Fruit fly (Drosophila melanogaster): Measurements from ENCODE around the gene cpo.

The cpo gene

dm6 chr3R:17943359-17944232 lies 24.0 kb downstream of the cpo start (continued):
- TF ChIP-seq esg (GFP tag; conservative IDR thresholded peaks at IDR 0.05) (no peak; the same call in 1 of the 2 replicates), CG17385 (GFP tag; optimal IDR thresholded peaks at IDR 0.05) (peak; percentile 38), sim (GFP tag; IDR thresholded peaks at IDR 0.05) (no peak), lbe (GFP tag; optimal IDR thresholded peaks at IDR 0.05) (no peak), trem (tag; optimal IDR thresholded peaks at IDR 0.05) (no peak), prd (optimal IDR thresholded peaks at IDR 0.05) (no peak), prd (GFP tag; IDR thresholded peaks at IDR 0.05) (peak; percentile 60), CG2889 (GFP tag; IDR thresholded peaks at IDR 0.05) (no peak), Hr78 (GFP tag; optimal IDR thresholded peaks at IDR 0.05) (no peak), HmgZ (tag; optimal IDR thresholded peaks at IDR 0.05) (peak; percentile 31), CG6765 (GFP tag; optimal IDR thresholded peaks at IDR 0.05) (peak; percentile 11), CG12299 (tag; optimal IDR thresholded peaks at IDR 0.05) (peak; percentile 17), CG18011 (GFP tag; optimal IDR thresholded peaks at IDR 0.05) (peak; percentile 0), CG10654 (GFP tag; optimal IDR thresholded peaks at IDR 0.05) (peak; percentile 17), CG13894 (tag; optimal IDR thresholded peaks at IDR 0.05) (peak; percentile 71), CG13624 (GFP tag; optimal IDR thresholded peaks at IDR 0.05) (peak; percentile 9), CG4707 (GFP tag; optimal IDR thresholded peaks at IDR 0.05) (peak; percentile 12), Bgb (GFP tag; IDR thresholded peaks at IDR 0.05; ENCODE audit: partially characterized antibody) (peak; percentile 16; the same call in 1 of the 2 replicates), ase (GFP tag; IDR thresholded peaks at IDR 0.05) (no peak), bigmax (GFP tag; optimal IDR thresholded peaks at IDR 0.05) (no peak), wdn (GFP tag; IDR thresholded peaks at IDR 0.05) (no peak), Blimp-1 (GFP tag; optimal IDR thresholded peaks at IDR 0.05) (peak; percentile 38), CG1529 (GFP tag; optimal IDR thresholded peaks at IDR 0.05) (no peak), CG10979 (tag; optimal IDR thresholded peaks at IDR 0.05) (peak; percentile 66), CG2875 (GFP tag; optimal IDR thresholded peaks at IDR 0.05) (peak; percentile 22), Xbp1 (GFP tag; optimal IDR thresholded peaks at IDR 0.05) (peak; percentile 65), nom (GFP tag; optimal IDR thresholded peaks at IDR 0.05) (peak; percentile 14), Side (GFP tag; optimal IDR thresholded peaks at IDR 0.05) (peak; percentile 41), Pdp1 (GFP tag; optimal IDR thresholded peaks at IDR 0.05) (peak in 1 of 2 experiments; percentile 34), CG17359 (tag; optimal IDR thresholded peaks at IDR 0.05) (peak; percentile 46), tll (GFP tag; optimal IDR thresholded peaks at IDR 0.05) (no peak), CG17361 (GFP tag; IDR thresholded peaks at IDR 0.05) (peak; percentile 64), pho (GFP tag; optimal IDR thresholded peaks at IDR 0.05) (peak; percentile 34), bab2 (GFP tag; optimal IDR thresholded peaks at IDR 0.05) (peak; percentile 39), slou (GFP tag; optimal IDR thresholded peaks at IDR 0.05) (peak; percentile 12), CG16815 (GFP tag; optimal IDR thresholded peaks at IDR 0.05) (peak; percentile 40), CG10321 (GFP tag; IDR thresholded peaks at IDR 0.05) (no peak), Dll (GFP tag; IDR thresholded peaks at IDR 0.05; ENCODE audit: partially characterized antibody) (peak; percentile 65), CG8359 (GFP tag; optimal IDR thresholded peaks at IDR 0.05; ENCODE audit: borderline replicate concordance) (peak; percentile 10), Sry-β (GFP tag; optimal IDR thresholded peaks at IDR 0.05) (no peak), Ravus (GFP tag; IDR thresholded peaks at IDR 0.05) (no peak), Deaf1 (tag; optimal IDR thresholded peaks at IDR 0.05) (peak; percentile 99), CG10209 (GFP tag; optimal IDR thresholded peaks at IDR 0.05) (peak; percentile 38), Atf3 (GFP tag; optimal IDR thresholded peaks at IDR 0.05) (peak; percentile 34), Aef1 (GFP tag; IDR thresholded peaks at IDR 0.05) (no peak), zfh1 (GFP tag; IDR thresholded peaks at IDR 0.05) (peak; percentile 49; the same call in 2 of the 3 replicates), H2.0 (GFP tag; IDR thresholded peaks at IDR 0.05) (0 out of 2 replicates have a peak, but pooled peaks have one; percentile 6), Atf-2 (GFP tag; optimal IDR thresholded peaks at IDR 0.05) (peak; percentile 57)

Data from whole organism, embryonic.